Worm (Caenorhabditis elegans) whole organism, early embryonic: Measurements from ENCODE around the gene clec-231.

Source experiments
- F13C5.2 ChIP-seq: sonication (generic microtip); optimal IDR thresholded peaks from 2 replicates; lab custom pipeline; 2017; ENCODE audit warnings: mild to moderate bottlenecking, missing genetic modification characterization, inconsistent platforms, missing compliant biosample characterization
- aly-1 ChIP-seq: sonication (generic microtip); optimal IDR thresholded peaks from 2 replicates; lab custom pipeline; 2016; ENCODE audit warnings: missing genetic modification characterization, missing compliant biosample characterization
- ama-1 ChIP-seq: fragments of 150-350 bp; optimal IDR thresholded peaks from 2 replicates; lab custom pipeline; 2014
- ceh-13 ChIP-seq: fragments of 200-800 bp; sonication (Bioruptor generic); optimal IDR thresholded peaks from 2 replicates; lab custom pipeline; 2018; ENCODE audit warnings: mild to moderate bottlenecking, missing genetic modification characterization, missing compliant biosample characterization
- ets-7 ChIP-seq: sonication (generic microtip); optimal IDR thresholded peaks from 2 replicates; lab custom pipeline; 2016; ENCODE audit warnings: missing genotype, missing genetic modification characterization, missing compliant biosample characterization
- flt-1 ChIP-seq: fragments of 200-800 bp; sonication (Bioruptor generic); IDR thresholded peaks from 2 replicates; pipeline ENCODE4 v1.3.6; 2022; ENCODE audit warnings: missing genetic modification characterization, missing compliant biosample characterization
- hmg-4 ChIP-seq: fragments of 200-800 bp; sonication (Bioruptor generic); optimal IDR thresholded peaks from 2 replicates; lab custom pipeline; 2018; ENCODE audit warnings: mild to moderate bottlenecking, missing genetic modification characterization, missing compliant biosample characterization
- hnd-1 ChIP-seq: sonication (generic microtip); optimal IDR thresholded peaks from 2 replicates; lab custom pipeline; 2016; ENCODE audit warnings: missing genetic modification characterization, missing compliant biosample characterization
- pes-1 ChIP-seq: fragments of 200-800 bp; sonication (Bioruptor generic); IDR thresholded peaks from 2 replicates; pipeline ENCODE4 v1.3.6; 2022; ENCODE audit warnings: missing genetic modification reagents, missing genetic modification characterization, missing compliant biosample characterization
- scrt-1 ChIP-seq: fragments of 200-800 bp; sonication (Bioruptor generic); IDR thresholded peaks from 2 replicates; pipeline ENCODE4 v1.3.6; 2022; ENCODE audit warnings: missing genetic modification characterization, missing compliant biosample characterization
- sea-1 ChIP-seq: fragments of 200-800 bp; sonication (Bioruptor generic); conservative IDR thresholded peaks from 2 replicates; pipeline ENCODE4 v1.3.6; 2022; ENCODE audit warnings: missing genetic modification characterization, missing compliant biosample characterization
- tbx-11 ChIP-seq: fragments of 200-800 bp; sonication (Bioruptor generic); IDR thresholded peaks from 2 replicates; pipeline ENCODE4 v1.3.6; 2022; ENCODE audit warnings: missing genetic modification characterization, missing compliant biosample characterization
- tbx-37 ChIP-seq: fragments of 200-800 bp; sonication (Bioruptor generic); conservative IDR thresholded peaks from 2 replicates; pipeline ENCODE4 v1.3.6; 2022; ENCODE audit warnings: missing genetic modification reagents, missing genetic modification characterization, missing compliant biosample characterization
- tra-4 ChIP-seq: sonication (generic microtip); optimal IDR thresholded peaks from 2 replicates; lab custom pipeline; 2017; ENCODE audit warnings: missing genetic modification characterization, missing compliant biosample characterization

The clec-231 gene

DNA sequence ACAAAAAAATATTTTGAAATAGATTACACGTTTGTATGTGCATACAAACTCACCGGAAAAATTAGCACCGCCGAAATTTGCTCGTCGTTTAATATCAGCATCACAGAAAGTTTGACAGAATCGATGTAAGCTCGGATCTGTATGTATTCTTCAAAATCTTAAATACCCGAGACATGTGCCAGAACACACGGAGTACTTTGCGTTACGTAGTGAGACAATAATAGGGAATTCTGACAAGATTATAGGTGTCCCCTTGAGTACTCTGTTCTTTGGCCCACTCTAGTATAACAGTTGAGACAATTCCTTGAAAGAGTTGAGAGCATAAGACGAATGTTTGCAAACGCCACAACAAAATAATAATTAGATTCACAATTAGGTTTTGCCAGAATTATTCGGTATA is 46.9 kb downstream of the clec-231 start, which contains the start of gene srx-48:
Gene srx-48, minus strand, starts transcription at position 101 of the 400 bp plus-strand sequence.
- TF ChIP-seq ama-1 (lab: Kevin White, UChicago): no peak
- TF ChIP-seq flt-1 (GFP tag; lab: Robert Waterston, UW): no peak
- TF ChIP-seq tra-4 (tag; lab: Kevin White, UChicago): no peak
- no peak for TF ChIP-seq tbx-37 (GFP tag; lab: Robert Waterston, UW)
- TF ChIP-seq tbx-11 (GFP tag; lab: Robert Waterston, UW): no peak
- TF ChIP-seq sea-1 (GFP tag; lab: Robert Waterston, UW): no peak
- TF ChIP-seq hnd-1 (tag; lab: Kevin White, UChicago): no peak
- no peak for TF ChIP-seq ets-7 (tag; lab: Kevin White, UChicago)
- TF ChIP-seq scrt-1 (GFP tag; lab: Robert Waterston, UW): no peak
- no peak for TF ChIP-seq aly-1 (tag; lab: Kevin White, UChicago)
- no peak for TF ChIP-seq F13C5.2 (tag; lab: Kevin White, UChicago)
- no peak for TF ChIP-seq ceh-13
- no peak for TF ChIP-seq pes-1 (GFP tag; lab: Robert Waterston, UW)
- no peak for TF ChIP-seq hmg-4
